Fruit fly (Drosophila melanogaster) whole organism, larva: ENCODE measurements around the gene fru.

Source experiments
- noc ChIP-seq: fragments of 200-800 bp; sonication (Bioruptor generic); optimal IDR thresholded peaks from 3 replicates; lab custom pipeline; 2019; ENCODE audit warnings: missing biosample characterization, mild to moderate bottlenecking, missing genetic modification characterization, moderate library complexity

fru gene

DNA sequence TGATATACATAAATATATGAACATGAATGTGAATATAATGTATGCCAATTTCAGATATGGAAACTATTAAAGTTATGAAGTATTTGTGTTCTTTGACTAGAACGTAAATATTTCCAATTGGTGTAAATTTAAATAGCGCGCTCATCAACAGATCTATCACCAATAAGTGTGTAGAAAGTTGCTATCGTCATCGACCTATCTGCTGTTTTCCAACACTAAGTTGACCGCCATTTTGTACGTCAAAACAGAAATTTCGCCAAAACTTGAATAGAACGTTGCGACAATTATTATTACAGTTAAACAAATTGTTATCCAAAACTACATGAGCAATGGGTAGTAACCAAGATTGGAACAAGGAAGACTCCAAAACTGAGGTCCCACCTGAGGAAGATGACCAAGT is 159.8 kb downstream of the fru start, which contains the start of gene cona:
Gene cona, plus strand, starts transcription at position 236 of the 400 bp plus-strand sequence.
- no peak for TF ChIP-seq noc (tag; lab: Kevin White, UChicago)

DNA sequence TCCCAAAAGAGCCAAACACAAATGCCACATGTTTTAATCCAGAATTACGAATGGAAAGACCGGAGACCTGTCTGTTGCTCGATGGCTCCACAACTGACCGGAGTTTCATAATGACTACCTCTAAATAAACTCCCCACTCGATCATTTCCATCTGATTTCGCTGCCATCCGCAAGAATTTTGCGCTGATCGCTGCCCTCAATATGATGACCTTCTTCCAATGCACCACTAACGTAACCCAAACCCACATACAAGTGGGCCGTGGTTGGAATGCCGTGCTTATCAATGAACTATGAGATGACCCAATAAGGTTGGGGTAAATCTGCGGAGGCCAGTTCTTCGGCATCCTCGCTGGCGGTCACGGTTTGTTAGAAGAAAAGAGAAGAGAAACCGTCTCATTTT is 160.4 kb downstream of the fru start, which contains the start of gene CG14309:
Gene CG14309, minus strand, starts transcription at position 101 of the 400 bp plus-strand sequence.
- TF ChIP-seq noc (tag; lab: Kevin White, UChicago), result no peak

dm6 chr3R:18381014-18381512 is 164.3 kb downstream of the fru start, which contains the start of gene CG7675:
TSS of gene CG7675 (minus strand) at chr3R:18381178.
- no peak for TF ChIP-seq noc (tag; lab: Kevin White, UChicago)

dm6 chr3R:18380251-18380812 is 165.1 kb downstream of the fru start:
- TF ChIP-seq noc (tag; lab: Kevin White, UChicago), result no peak

- TF ChIP-seq noc (tag; lab: Kevin White, UChicago), result no peak
Measured at dm6 chr3R:18372688-18373304, 172.6 kb downstream of the fru start, which contains the start of gene gl. TSS of gene gl (minus strand) at chr3R:18372738.

DNA sequence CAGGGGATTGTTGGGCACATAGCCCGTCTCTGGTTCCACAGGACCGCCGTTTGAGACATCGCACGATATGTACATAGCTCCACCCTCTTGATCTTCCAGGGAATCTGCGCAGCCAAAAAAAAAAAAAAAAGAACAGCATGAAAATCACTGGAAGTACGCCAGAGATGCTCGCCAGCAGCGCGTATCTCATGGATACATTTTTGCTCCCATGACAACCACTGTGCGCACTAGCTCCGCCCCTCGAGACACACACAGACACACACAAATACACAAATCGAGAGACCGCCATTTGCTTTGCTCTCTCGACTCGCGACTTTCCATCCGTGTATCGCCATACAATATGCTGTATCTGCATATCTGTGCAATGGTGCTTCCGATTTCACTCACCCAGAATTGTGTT is 174.0 kb downstream of the fru start:
- no peak for TF ChIP-seq noc (tag; lab: Kevin White, UChicago)

DNA sequence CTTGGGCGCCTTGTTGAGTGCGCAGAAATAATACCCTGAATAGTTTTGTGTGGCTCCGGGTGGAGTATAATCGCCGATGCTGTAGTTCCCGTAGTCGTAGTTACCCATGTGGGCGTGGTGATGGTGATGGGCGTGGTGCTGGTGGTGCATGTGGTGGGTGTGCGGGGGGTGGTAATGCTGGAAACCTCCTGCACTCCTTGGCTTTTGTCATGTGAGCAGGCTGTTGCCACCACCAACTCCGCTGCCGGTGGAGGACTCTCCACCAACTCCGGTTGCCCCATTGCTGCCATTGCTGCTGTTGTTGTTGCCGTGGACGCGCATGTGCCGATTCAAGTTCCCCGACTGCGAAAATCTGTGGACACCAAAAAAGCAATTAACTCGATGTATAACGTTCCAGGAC is 176.8 kb downstream of the fru start:
- TF ChIP-seq noc (tag; lab: Kevin White, UChicago), result no peak

- no peak for TF ChIP-seq noc (tag; lab: Kevin White, UChicago)
Measured at dm6 chr3R:18366644-18366985, 178.8 kb downstream of the fru start.

DNA sequence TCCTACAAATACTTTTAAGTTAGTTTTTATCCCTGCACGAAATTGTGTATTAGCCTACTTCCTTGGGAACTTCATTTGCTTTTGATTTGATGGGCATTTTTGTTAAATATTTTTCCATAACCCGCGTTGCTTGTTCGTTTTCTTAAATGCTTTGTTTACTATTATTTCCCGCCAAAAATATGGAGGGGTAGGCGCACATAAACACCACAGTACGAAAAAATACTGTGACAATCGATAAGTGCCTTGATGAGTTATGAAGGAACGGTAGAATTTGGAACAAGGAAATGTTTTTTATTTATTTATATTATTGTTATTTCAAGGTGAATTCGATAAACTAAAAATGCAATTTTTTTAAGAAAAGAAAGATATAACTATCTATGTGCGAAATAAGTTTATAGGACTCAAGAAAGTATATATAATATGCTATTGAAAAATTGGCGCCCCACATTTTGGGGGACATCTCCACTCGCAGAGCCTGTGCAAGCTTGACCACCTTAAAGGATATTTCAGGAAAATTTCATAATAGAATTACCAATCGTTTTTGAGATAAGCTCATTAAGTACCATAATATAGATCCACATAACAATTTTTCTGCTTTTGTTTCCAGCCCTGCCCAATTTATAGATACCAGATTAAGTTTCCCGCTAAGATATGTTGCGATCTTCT is 179.3 kb downstream of the fru start, which contains the start of the genes WRNexo and Nup43:
Gene WRNexo, minus strand, starts transcription at position 185 of the 666 bp plus-strand sequence.
Gene Nup43, plus strand, starts transcription at position 661 of the 666 bp plus-strand sequence.
- no peak for TF ChIP-seq noc (tag; lab: Kevin White, UChicago)
